Fruit fly (Drosophila melanogaster): ENCODE measurements around the gene Hf.

DNA sequence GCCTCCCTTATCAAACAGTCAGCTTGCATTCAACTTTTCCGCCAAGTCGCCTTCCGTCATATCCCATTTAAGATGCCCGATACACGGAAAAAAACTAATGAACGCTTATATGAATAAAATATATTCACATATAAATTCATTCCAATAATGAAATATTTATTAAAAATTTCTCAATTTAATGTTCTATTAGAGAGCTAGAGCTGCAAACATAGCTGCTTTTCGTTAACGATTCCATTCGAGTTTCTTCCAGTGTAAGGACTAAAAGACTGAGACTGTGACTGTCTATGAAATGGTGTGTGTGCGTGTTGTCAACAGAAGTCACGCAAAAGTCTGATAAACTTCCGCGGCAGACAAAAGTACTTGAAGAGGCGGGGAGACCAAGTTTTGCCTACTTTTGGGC, 37.4 kb downstream of the Hf start:
- TF ChIP-seq CG12768 (GFP tag; optimal IDR thresholded peaks at IDR 0.05), result no peak
- TF ChIP-seq ovo (GFP tag; optimal IDR thresholded peaks at IDR 0.05), result no peak
- TF ChIP-seq CG7101 (tag; optimal IDR thresholded peaks at IDR 0.05), result no peak
- no peak for TF ChIP-seq cic (GFP tag; optimal IDR thresholded peaks at IDR 0.05)
- TF ChIP-seq CG14711 (tag; optimal IDR thresholded peaks at IDR 0.05), result no peak
- no peak for TF ChIP-seq kay (GFP tag; ENCODE audit: borderline replicate concordance)
- no peak for TF ChIP-seq Crg-1 (GFP tag; optimal IDR thresholded peaks at IDR 0.05)
